Worm (Caenorhabditis elegans) whole organism, L1 larva: ENCODE measurements around the gene fbxc-31.

Experiments
- C04F5.9 ChIP-seq: sonication (generic microtip); optimal IDR thresholded peaks from 2 replicates; lab custom pipeline; 2016; ENCODE audit warnings: missing genetic modification characterization, missing compliant biosample characterization
- C16A3.4 ChIP-seq: fragments of 150-350 bp; optimal IDR thresholded peaks from 2 replicates; lab custom pipeline; 2014; ENCODE audit warnings: missing biosample characterization, missing genetic modification characterization
- C34B4.2 ChIP-seq: sonication (generic microtip); optimal IDR thresholded peaks from 2 replicates; lab custom pipeline; 2017; ENCODE audit warnings: mild to moderate bottlenecking, missing genetic modification characterization, missing compliant biosample characterization
- Y116A8C.19 ChIP-seq: sonication (generic microtip); optimal IDR thresholded peaks from 2 replicates; lab custom pipeline; 2016; ENCODE audit warnings: missing compliant biosample characterization, missing genetic modification characterization, borderline replicate concordance
- aly-2 ChIP-seq: fragments of 150-350 bp; optimal IDR thresholded peaks from 2 replicates; lab custom pipeline; 2014; ENCODE audit warnings: missing biosample characterization, missing genetic modification characterization
- ceh-63 ChIP-seq: fragments of 200-800 bp; sonication (Bioruptor generic); optimal IDR thresholded peaks from 2 replicates; lab custom pipeline; 2018; ENCODE audit warnings: mild to moderate bottlenecking, missing genetic modification characterization, missing compliant biosample characterization
- ceh-8 ChIP-seq: fragments of 200-800 bp; sonication (Bioruptor generic); optimal IDR thresholded peaks from 2 replicates; lab custom pipeline; 2018; ENCODE audit warnings: mild to moderate bottlenecking, missing genetic modification characterization, moderate library complexity, missing compliant biosample characterization
- ceh-82 ChIP-seq, 3 experiments: fragments of 150-350 bp in 1 of 3; sonication (generic microtip) in 2 of 3; optimal IDR thresholded peaks; 2 replicates each; lab custom pipeline; 2014 to 2017; ENCODE audit warnings: missing biosample characterization in 3 of 3, missing genetic modification characterization in 3 of 3
- ces-1 ChIP-seq: fragments of 150-350 bp; optimal IDR thresholded peaks from 2 replicates; lab custom pipeline; 2014; ENCODE audit warnings: missing biosample characterization, missing genetic modification reagents, missing genetic modification characterization
- dsc-1 ChIP-seq: sonication (generic microtip); optimal IDR thresholded peaks from 2 replicates; lab custom pipeline; 2016; ENCODE audit warnings: mild to moderate bottlenecking, missing genetic modification characterization, missing compliant biosample characterization
- elt-3 ChIP-seq, 6 experiments: fragments of 150-350 bp in 1 of 6; sonication (generic microtip); optimal IDR thresholded peaks; 2 replicates each; lab custom pipeline; 2017 to 2018; ENCODE audit warnings: missing biosample characterization in 6 of 6, missing genetic modification characterization in 6 of 6, inconsistent platforms in 1 of 6
- ets-5 ChIP-seq: fragments of 200-800 bp; sonication (Bioruptor generic); IDR thresholded peaks from 2 replicates; pipeline ENCODE4 v1.3.6; 2022; ENCODE audit warnings: missing genetic modification characterization, missing compliant biosample characterization
- fkh-10 ChIP-seq: sonication (generic microtip); optimal IDR thresholded peaks from 2 replicates; lab custom pipeline; 2017; ENCODE audit warnings: missing biosample characterization, missing genetic modification reagents, missing genetic modification characterization
- fkh-8 ChIP-seq: sonication (generic microtip); optimal IDR thresholded peaks from 2 replicates; lab custom pipeline; 2016; ENCODE audit warnings: mild to moderate bottlenecking, missing genetic modification characterization, missing compliant biosample characterization
- fos-1 ChIP-seq: fragments of 150-350 bp; optimal IDR thresholded peaks from 2 replicates; lab custom pipeline; 2014; ENCODE audit warnings: missing biosample characterization, missing genetic modification characterization
- grh-1 ChIP-seq: fragments of 200-800 bp; sonication (Bioruptor generic); IDR thresholded peaks from 2 replicates; pipeline ENCODE4 v1.3.6; 2022; ENCODE audit warnings: missing genetic modification reagents, missing genetic modification characterization, missing compliant biosample characterization
- hpl-2 ChIP-seq: fragments of 150-350 bp; optimal IDR thresholded peaks from 2 replicates; lab custom pipeline; 2014; ENCODE audit warnings: missing biosample characterization, missing genetic modification reagents, missing genetic modification characterization
- irx-1 ChIP-seq: sonication (generic microtip); optimal IDR thresholded peaks from 2 replicates; lab custom pipeline; 2016; ENCODE audit warnings: missing genetic modification characterization, missing compliant biosample characterization
- jun-1 ChIP-seq: fragments of 150-350 bp; optimal IDR thresholded peaks from 2 replicates; lab custom pipeline; 2014; ENCODE audit warnings: missing biosample characterization, missing genetic modification reagents, missing genetic modification characterization
- lin-13 ChIP-seq: fragments of 150-350 bp; optimal IDR thresholded peaks from 2 replicates; lab custom pipeline; 2014; ENCODE audit warnings: missing biosample characterization, missing genetic modification reagents, missing genetic modification characterization
- lin-14 ChIP-seq: fragments of 200-800 bp; sonication (Bioruptor generic); optimal IDR thresholded peaks from 2 replicates; lab custom pipeline; 2018; ENCODE audit warnings: mild to moderate bottlenecking, missing genetic modification characterization, moderate library complexity, missing compliant biosample characterization
- lin-15B ChIP-seq: fragments of 150-350 bp; sonication (generic microtip); optimal IDR thresholded peaks from 3 replicates; lab custom pipeline; 2014; ENCODE audit warnings: missing biosample characterization, missing genetic modification characterization
- lin-35 ChIP-seq, 2 experiments: fragments of 150-350 bp; optimal IDR thresholded peaks; 2 replicates each; lab custom pipeline; 2014; ENCODE audit warnings: missing biosample characterization in 2 of 2, missing genetic modification characterization in 2 of 2, missing genetic modification reagents in 2 of 2
- lin-39 ChIP-seq: fragments of 150-350 bp; optimal IDR thresholded peaks from 2 replicates; lab custom pipeline; 2014; ENCODE audit warnings: missing biosample characterization, missing genetic modification reagents, missing genetic modification characterization
- lir-3 ChIP-seq: sonication (generic microtip); optimal IDR thresholded peaks from 2 replicates; lab custom pipeline; 2016; ENCODE audit warnings: mild to moderate bottlenecking, missing genetic modification characterization, moderate library complexity, missing compliant biosample characterization; ENCODE audit not compliant: poor library complexity
- lsy-2 ChIP-seq, 2 experiments: fragments of 150-350 bp; optimal IDR thresholded peaks; 2 replicates each; lab custom pipeline; 2014; ENCODE audit warnings: missing biosample characterization in 2 of 2, missing genetic modification characterization in 2 of 2
- mdl-1 ChIP-seq, 2 experiments: fragments of 150-350 bp; optimal IDR thresholded peaks; 2 replicates each; lab custom pipeline; 2014 to 2017; ENCODE audit warnings: missing biosample characterization in 2 of 2, missing genetic modification characterization in 2 of 2, inconsistent platforms in 1 of 2
- mep-1 ChIP-seq: fragments of 150-350 bp; optimal IDR thresholded peaks from 2 replicates; lab custom pipeline; 2014; ENCODE audit warnings: missing biosample characterization, missing genetic modification characterization
- nhr-12 ChIP-seq: sonication (generic microtip); optimal IDR thresholded peaks from 2 replicates; lab custom pipeline; 2017; ENCODE audit warnings: missing biosample characterization, missing genetic modification characterization
- nhr-237 ChIP-seq: fragments of 150-350 bp; optimal IDR thresholded peaks from 2 replicates; lab custom pipeline; 2014; ENCODE audit warnings: missing biosample characterization, missing genetic modification characterization
- nhr-28 ChIP-seq: fragments of 150-350 bp; optimal IDR thresholded peaks from 2 replicates; lab custom pipeline; 2014; ENCODE audit warnings: missing biosample characterization, missing genetic modification characterization
- nhr-71 ChIP-seq: sonication (generic microtip); optimal IDR thresholded peaks from 2 replicates; lab custom pipeline; 2016; ENCODE audit warnings: mild to moderate bottlenecking, missing genetic modification characterization, moderate library complexity, missing compliant biosample characterization
- nhr-84 ChIP-seq: sonication (generic microtip); optimal IDR thresholded peaks from 2 replicates; lab custom pipeline; 2017; ENCODE audit warnings: missing biosample characterization, missing genetic modification characterization
- nhr-85 ChIP-seq: sonication (generic microtip); peaks from one replicate; lab custom pipeline; 2016; ENCODE audit warnings: missing genetic modification characterization, inconsistent platforms, missing compliant biosample characterization
- nhr-90 ChIP-seq: sonication (generic microtip); optimal IDR thresholded peaks from 2 replicates; lab custom pipeline; 2016; ENCODE audit warnings: mild to moderate bottlenecking, missing genetic modification characterization, missing compliant biosample characterization; ENCODE audit not compliant: poor library complexity
- pqm-1 ChIP-seq: sonication (generic microtip); optimal IDR thresholded peaks from 3 replicates; lab custom pipeline; 2017; ENCODE audit warnings: missing biosample characterization, missing genetic modification characterization
- rnt-1 ChIP-seq: sonication (generic microtip); optimal IDR thresholded peaks from 2 replicates; lab custom pipeline; 2016; ENCODE audit warnings: mild to moderate bottlenecking, missing genetic modification characterization, moderate library complexity, missing compliant biosample characterization
- snpc-4 ChIP-seq: fragments of 150-350 bp; optimal IDR thresholded peaks from 2 replicates; lab custom pipeline; 2014; ENCODE audit warnings: missing biosample characterization, missing genetic modification characterization
- snu-23 ChIP-seq: sonication (generic microtip); optimal IDR thresholded peaks from 2 replicates; lab custom pipeline; 2016; ENCODE audit warnings: missing genetic modification characterization, missing compliant biosample characterization
- sox-4 ChIP-seq: sonication (generic microtip); optimal IDR thresholded peaks from 2 replicates; lab custom pipeline; 2016; ENCODE audit warnings: missing genetic modification characterization, missing compliant biosample characterization
- unc-130 ChIP-seq: fragments of 150-350 bp; optimal IDR thresholded peaks from 2 replicates; lab custom pipeline; 2017; ENCODE audit warnings: missing biosample characterization, missing genetic modification characterization, inconsistent platforms
- unc-30 ChIP-seq: sonication (generic microtip); optimal IDR thresholded peaks from 2 replicates; lab custom pipeline; 2017; ENCODE audit warnings: missing biosample characterization, missing genetic modification characterization
- unc-98 ChIP-seq: fragments of 200-800 bp; sonication (Bioruptor generic); IDR thresholded peaks from 2 replicates; pipeline ENCODE4 v1.3.6; 2022; ENCODE audit warnings: missing genetic modification characterization, missing compliant biosample characterization
- xbp-1 ChIP-seq: sonication (generic microtip); optimal IDR thresholded peaks from 2 replicates; lab custom pipeline; 2016; ENCODE audit warnings: missing genetic modification characterization, missing compliant biosample characterization
- zag-1 ChIP-seq: fragments of 150-350 bp; optimal IDR thresholded peaks from 2 replicates; lab custom pipeline; 2014; ENCODE audit warnings: missing biosample characterization, missing genetic modification characterization
- ztf-11 ChIP-seq, 2 experiments: sonication (generic microtip); optimal IDR thresholded peaks; 2 replicates each; lab custom pipeline; 2016 to 2017; ENCODE audit warnings: missing genetic modification characterization in 2 of 2, missing biosample characterization in 1 of 2, missing compliant biosample characterization in 1 of 2

fbxc-31 gene

ce11 chrII:872993-873787, 38.6 kb upstream of the fbxc-31 start, which contains the start of gene alg-2 (continued):
- TF ChIP-seq lin-35 (GFP tag; optimal IDR thresholded peaks at IDR 0.05; lab: Kevin White, UChicago) (peak; percentile 62 to 68), ceh-8 (GFP tag; lab: Kevin White, UChicago) (no peak), aly-2 (tag; lab: Kevin White, UChicago) (no peak), lin-13 (GFP tag; lab: Kevin White, UChicago) (peak; percentile 26), fos-1 (no peak), nhr-237 (no peak), lsy-2 (tag; optimal IDR thresholded peaks at IDR 0.05; lab: Kevin White, UChicago) (peak; percentile 38 to 57), nhr-85 (peak; percentile 63), nhr-28 (tag; lab: Kevin White, UChicago) (no peak), lin-14 (peak; percentile 86), fkh-10 (GFP tag; lab: Kevin White, UChicago) (no peak), zag-1 (tag; lab: Kevin White, UChicago) (no peak), unc-30 (no peak), ets-5 (no peak), hpl-2 (GFP tag; lab: Kevin White, UChicago) (no peak), nhr-90 (no peak), nhr-71 (tag; lab: Kevin White, UChicago) (peak; percentile 53), xbp-1 (tag; lab: Kevin White, UChicago) (peak; percentile 14), snu-23 (GFP tag; lab: Kevin White, UChicago) (peak; percentile 43), C34B4.2 (tag; lab: Kevin White, UChicago) (no peak), ceh-63 (no peak), Y116A8C.19 (tag; lab: Kevin White, UChicago) (no peak), pqm-1 (tag; lab: Kevin White, UChicago) (no peak), irx-1 (tag; lab: Kevin White, UChicago) (no peak), elt-3 (tag; optimal IDR thresholded peaks at IDR 0.05; lab: Kevin White, UChicago) (peak in 1 of 6 experiments; percentile 24), ztf-11 (tag; optimal IDR thresholded peaks at IDR 0.05; lab: Kevin White, UChicago) (no peak), rnt-1 (tag; lab: Kevin White, UChicago) (peak; percentile 60), unc-98 (no peak), nhr-12 (tag; lab: Kevin White, UChicago) (no peak), mdl-1 (tag; optimal IDR thresholded peaks at IDR 0.05; lab: Kevin White, UChicago) (no peak), unc-130 (tag; lab: Kevin White, UChicago) (no peak), lir-3 (no peak), ceh-82 (tag; optimal IDR thresholded peaks at IDR 0.05; lab: Kevin White, UChicago) (peak in 2 of 3 experiments; percentile 6 to 71), C04F5.9 (tag; lab: Kevin White, UChicago) (no peak), grh-1 (0 out of 2 replicates have a peak, but pooled peaks have one; percentile 13), lin-39 (tag; lab: Kevin White, UChicago) (no peak), jun-1 (tag; lab: Kevin White, UChicago) (no peak), sox-4 (tag; lab: Kevin White, UChicago) (no peak), lin-15B (tag; lab: Kevin White, UChicago) (peak; percentile 28), nhr-84 (tag; lab: Kevin White, UChicago) (no peak), C16A3.4 (tag; lab: Kevin White, UChicago) (peak; percentile 51)

- no peak for TF ChIP-seq dsc-1 (tag; lab: Kevin White, UChicago)
- TF ChIP-seq nhr-84 (tag; lab: Kevin White, UChicago), result no peak
- TF ChIP-seq rnt-1 (tag; lab: Kevin White, UChicago), result no peak
- no peak for TF ChIP-seq ces-1
- TF ChIP-seq mep-1 (tag; lab: Kevin White, UChicago), result no peak
- no peak for TF ChIP-seq nhr-71 (tag; lab: Kevin White, UChicago)
- no peak for TF ChIP-seq lin-13 (GFP tag; lab: Kevin White, UChicago)
- no peak for TF ChIP-seq unc-98
- TF ChIP-seq fkh-8 (tag; lab: Kevin White, UChicago), result no peak
- no peak for TF ChIP-seq snpc-4 (tag; lab: Kevin White, UChicago)
Observed at ce11 chrII:875739-876138, 36.0 kb upstream of the fbxc-31 start.
